Fruit fly (Drosophila melanogaster) whole organism, adult: ENCODE measurements around the gene CG42661.

Experiments used
- CG11617 ChIP-seq: fragments of 200-800 bp; sonication (Bioruptor generic); optimal IDR thresholded peaks from 2 replicates; lab custom pipeline; 2017; ENCODE audit warnings: mild to moderate bottlenecking, missing biosample characterization, missing genetic modification reagents, missing genetic modification characterization
- CG12768 ChIP-seq: fragments of 200-800 bp; sonication (Bioruptor generic); optimal IDR thresholded peaks from 2 replicates; lab custom pipeline; 2017; ENCODE audit warnings: missing biosample characterization, missing genetic modification characterization, mild to moderate bottlenecking, moderate library complexity, missing genetic modification reagents
- CG14711 ChIP-seq: fragments of 200-800 bp; sonication (Bioruptor generic); optimal IDR thresholded peaks from 2 replicates; lab custom pipeline; 2018; ENCODE audit warnings: missing biosample characterization, mild to moderate bottlenecking, missing genetic modification characterization, moderate library complexity
- CG1620 ChIP-seq: fragments of 200-800 bp; sonication (Bioruptor generic); optimal IDR thresholded peaks from 2 replicates; lab custom pipeline; 2016; ENCODE audit warnings: missing biosample characterization, missing genetic modification characterization
- CG33017 ChIP-seq: fragments of 200-800 bp; sonication (Bioruptor generic); optimal IDR thresholded peaks from 2 replicates; lab custom pipeline; 2018; ENCODE audit warnings: missing biosample characterization, mild to moderate bottlenecking, missing genetic modification characterization, moderate library complexity
- CG5204 ChIP-seq: fragments of 200-800 bp; sonication (Bioruptor generic); optimal IDR thresholded peaks from 2 replicates; lab custom pipeline; 2016; ENCODE audit warnings: missing biosample characterization, missing genetic modification characterization
- CG7045 ChIP-seq: fragments of 200-800 bp; sonication (Bioruptor generic); optimal IDR thresholded peaks from 2 replicates; lab custom pipeline; 2017; ENCODE audit warnings: missing biosample characterization, mild to moderate bottlenecking, missing genetic modification characterization
- CG7101 ChIP-seq: fragments of 200-800 bp; sonication (Bioruptor generic); optimal IDR thresholded peaks from 2 replicates; lab custom pipeline; 2018; ENCODE audit warnings: missing biosample characterization, mild to moderate bottlenecking, missing genetic modification characterization, moderate library complexity
- Clk ChIP-seq: fragments of 200-800 bp; sonication (Bioruptor generic); optimal IDR thresholded peaks from 2 replicates; lab custom pipeline; 2017; ENCODE audit warnings: missing biosample characterization, missing genetic modification characterization
- Crg-1 ChIP-seq: fragments of 200-800 bp; sonication (Bioruptor generic); optimal IDR thresholded peaks from 2 replicates; lab custom pipeline; 2016; ENCODE audit warnings: missing biosample characterization, missing genetic modification characterization
- Hr96 ChIP-seq: fragments of 200-800 bp; sonication (Bioruptor generic); optimal IDR thresholded peaks from 2 replicates; lab custom pipeline; 2016; ENCODE audit warnings: missing biosample characterization, missing genetic modification characterization
- Mnt ChIP-seq: fragments of 200-800 bp; sonication (Bioruptor generic); optimal IDR thresholded peaks from 2 replicates; lab custom pipeline; 2016; ENCODE audit warnings: missing biosample characterization, mild to moderate bottlenecking, missing genetic modification characterization
- bab1 ChIP-seq: fragments of 200-800 bp; sonication (Bioruptor generic); optimal IDR thresholded peaks from 3 replicates; lab custom pipeline; 2019; ENCODE audit warnings: missing biosample characterization, mild to moderate bottlenecking, missing genetic modification characterization, moderate library complexity
- cic ChIP-seq: fragments of 200-800 bp; sonication (Bioruptor generic); optimal IDR thresholded peaks from 2 replicates; lab custom pipeline; 2017; ENCODE audit warnings: missing biosample characterization, mild to moderate bottlenecking, missing genetic modification characterization, moderate library complexity
- cnc ChIP-seq, 2 experiments: fragments of >200 bp; optimal IDR thresholded peaks; 2 replicates each; lab custom pipeline; 2017
- kay ChIP-seq: fragments of 200-800 bp; sonication (Bioruptor generic); peaks from one replicate; lab custom pipeline; 2016; ENCODE audit warnings: missing biosample characterization, missing genetic modification characterization, borderline replicate concordance
- ovo ChIP-seq: fragments of 200-800 bp; sonication (Bioruptor generic); optimal IDR thresholded peaks from 2 replicates; lab custom pipeline; 2016; ENCODE audit warnings: missing biosample characterization, missing genetic modification characterization
- pad ChIP-seq: fragments of 200-800 bp; sonication (Bioruptor generic); optimal IDR thresholded peaks from 3 replicates; lab custom pipeline; 2017; ENCODE audit warnings: missing biosample characterization, missing genetic modification characterization, mild to moderate bottlenecking, moderate library complexity, missing genetic modification reagents
- tj ChIP-seq: fragments of 200-800 bp; sonication (Bioruptor generic); optimal IDR thresholded peaks from 3 replicates; lab custom pipeline; 2017; ENCODE audit warnings: missing biosample characterization, mild to moderate bottlenecking, missing genetic modification characterization, moderate library complexity
- toe ChIP-seq: fragments of 200-800 bp; sonication (Bioruptor generic); optimal IDR thresholded peaks from 2 replicates; lab custom pipeline; 2016; ENCODE audit warnings: missing biosample characterization, missing genetic modification characterization

CG42661 gene

DNA sequence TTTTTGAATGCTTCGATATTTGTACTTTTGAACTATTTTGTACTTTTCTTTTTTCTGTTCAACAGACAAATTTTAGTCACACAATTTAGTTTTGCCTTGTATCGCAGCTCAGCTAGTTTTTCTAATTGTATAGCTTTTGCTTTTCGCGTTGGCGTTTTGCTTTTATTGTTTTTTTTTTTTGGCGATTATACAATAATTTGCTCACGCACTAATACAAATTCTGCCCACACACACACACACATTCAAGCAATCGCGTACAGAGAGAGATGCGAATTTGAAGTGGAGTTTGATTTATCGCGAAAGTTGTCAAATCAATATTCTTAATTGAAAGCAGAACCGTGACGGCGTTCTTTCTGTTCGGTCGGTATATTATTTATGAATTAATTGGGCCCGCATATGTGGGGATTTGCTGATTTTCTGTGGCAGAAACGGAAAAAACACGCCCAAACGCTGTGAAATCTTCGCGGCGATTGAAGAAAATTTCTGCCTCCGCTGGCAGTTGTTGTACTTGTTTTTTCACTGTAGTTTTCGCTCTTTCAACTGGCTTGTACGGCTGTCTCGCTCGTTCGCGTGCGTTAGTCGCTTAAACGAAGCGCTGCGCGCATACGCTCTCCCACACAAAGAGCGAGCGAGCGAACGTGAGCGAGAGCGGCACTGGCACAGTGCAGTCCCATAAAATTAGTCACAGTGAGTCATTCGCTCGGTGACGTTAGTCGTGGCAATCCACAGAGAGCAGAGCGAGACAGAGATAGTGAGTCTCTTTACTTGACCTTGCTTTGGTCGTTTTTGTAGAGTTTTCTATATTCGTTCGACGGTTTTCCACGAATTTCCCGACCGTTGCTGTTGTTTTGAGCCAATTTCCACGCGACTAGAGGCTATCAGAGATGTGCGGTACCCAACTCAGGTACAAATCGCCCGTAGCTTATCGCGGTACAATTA is 30.3 kb upstream of the CG42661 start, which contains the start of gene Rac2:
TSS of gene Rac2 (minus strand) at position 476 of the 939 bp plus-strand sequence.
- TF ChIP-seq Hr96 (peak; percentile 48), CG5204 (no peak), Clk (peak; percentile 11), CG11617 (GFP tag; lab: Kevin White, UChicago) (peak; percentile 34), kay (GFP tag; lab: Kevin White, UChicago) (peak; percentile 100), bab1 (GFP tag; lab: Kevin White, UChicago) (peak; percentile 46), cnc (optimal IDR thresholded peaks at IDR 0.05; lab: Kevin White, UChicago) (no peak), tj (GFP tag; lab: Kevin White, UChicago) (peak; percentile 75), CG14711 (tag; lab: Kevin White, UChicago) (peak; percentile 19), pad (GFP tag; lab: Kevin White, UChicago) (peak; percentile 29), CG7045 (no peak), CG7101 (tag; lab: Kevin White, UChicago) (peak; percentile 41), CG12768 (GFP tag; lab: Kevin White, UChicago) (peak; percentile 4), cic (GFP tag; lab: Kevin White, UChicago) (peak; percentile 65), toe (peak; percentile 17), Crg-1 (GFP tag; lab: Kevin White, UChicago) (no peak), Mnt (GFP tag; lab: Kevin White, UChicago) (peak; percentile 46), CG1620 (GFP tag; lab: Kevin White, UChicago) (no peak), CG33017 (tag; lab: Kevin White, UChicago) (no peak), ovo (no peak)

DNA sequence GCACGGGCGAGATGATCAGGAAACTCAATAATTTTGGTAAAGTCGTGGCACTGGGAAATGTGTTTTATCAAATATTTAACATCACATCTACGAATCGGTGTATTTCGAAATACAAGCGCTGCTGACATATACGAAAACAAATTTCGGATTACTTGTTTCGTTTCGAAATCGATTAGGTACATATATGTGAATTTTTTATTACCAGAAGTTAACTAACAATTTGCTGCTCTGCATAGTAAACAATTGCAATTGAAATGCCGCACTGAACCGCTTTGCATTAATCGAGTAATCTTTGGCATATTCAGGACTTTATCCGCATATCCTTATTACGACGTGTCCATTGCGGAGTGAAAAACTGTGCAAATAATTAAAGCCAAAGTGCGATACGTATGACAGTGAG is 27.9 kb upstream of the CG42661 start, which contains the start of gene CG14835:
TSS of gene CG14835 (minus strand) at position 101 of the 400 bp plus-strand sequence.
- TF ChIP-seq CG5204: no peak
- TF ChIP-seq tj (GFP tag; lab: Kevin White, UChicago): no peak
- TF ChIP-seq Mnt (GFP tag; lab: Kevin White, UChicago): no peak
- TF ChIP-seq CG33017 (tag; lab: Kevin White, UChicago): no peak
- no peak for TF ChIP-seq CG14711 (tag; lab: Kevin White, UChicago)
- TF ChIP-seq CG7101 (tag; lab: Kevin White, UChicago): no peak
- TF ChIP-seq bab1 (GFP tag; lab: Kevin White, UChicago): no peak
- TF ChIP-seq cnc (optimal IDR thresholded peaks at IDR 0.05; lab: Kevin White, UChicago): no peak
- TF ChIP-seq kay (GFP tag; lab: Kevin White, UChicago): no peak
- no peak for TF ChIP-seq toe
- no peak for TF ChIP-seq CG7045

DNA sequence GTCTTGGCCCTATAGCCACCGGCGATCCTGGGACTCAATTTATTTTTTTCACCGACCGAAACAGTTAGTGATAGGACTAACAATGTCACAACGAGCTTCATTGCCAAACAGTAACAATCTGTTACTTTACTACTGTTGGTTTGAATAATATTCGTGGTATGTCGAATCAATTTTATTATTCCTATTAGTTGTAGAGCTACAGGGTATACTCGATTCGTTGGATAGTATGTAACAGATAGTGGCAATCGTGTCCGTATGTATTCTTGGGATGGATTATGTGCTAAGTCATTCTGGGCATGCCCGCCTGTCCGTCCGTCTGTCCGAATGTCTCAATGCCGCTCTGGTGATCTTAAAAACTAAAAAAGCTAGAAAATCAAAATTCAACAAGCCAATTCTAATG is 26.0 kb upstream of the CG42661 start, which contains the start of gene sphinx1:
TSS of gene sphinx1 (minus strand) at position 101 of the 400 bp plus-strand sequence.
- TF ChIP-seq cnc (optimal IDR thresholded peaks at IDR 0.05; lab: Kevin White, UChicago): no peak
- no peak for TF ChIP-seq bab1 (GFP tag; lab: Kevin White, UChicago)
- TF ChIP-seq kay (GFP tag; lab: Kevin White, UChicago): no peak
- TF ChIP-seq CG12768 (GFP tag; lab: Kevin White, UChicago): no peak
- no peak for TF ChIP-seq CG1620 (GFP tag; lab: Kevin White, UChicago)
- no peak for TF ChIP-seq Hr96
- TF ChIP-seq pad (GFP tag; lab: Kevin White, UChicago): no peak
- no peak for TF ChIP-seq toe
- TF ChIP-seq CG7045: no peak
- no peak for TF ChIP-seq ovo
- TF ChIP-seq Crg-1 (GFP tag; lab: Kevin White, UChicago): no peak
- TF ChIP-seq Clk: no peak
- TF ChIP-seq CG7101 (tag; lab: Kevin White, UChicago): no peak
- TF ChIP-seq cic (GFP tag; lab: Kevin White, UChicago): no peak
- no peak for TF ChIP-seq Mnt (GFP tag; lab: Kevin White, UChicago)
- TF ChIP-seq CG14711 (tag; lab: Kevin White, UChicago): no peak

- TF ChIP-seq toe (no peak), Clk (no peak), bab1 (GFP tag; lab: Kevin White, UChicago) (no peak), CG12768 (GFP tag; lab: Kevin White, UChicago) (no peak), CG7045 (no peak), CG33017 (tag; lab: Kevin White, UChicago) (no peak), Mnt (GFP tag; lab: Kevin White, UChicago) (no peak), CG5204 (no peak)
Observed at dm6 chr3L:7440633-7441032, 24.7 kb upstream of the CG42661 start, which contains the start of gene sphinx2. sphinx2 (minus strand) TSS chr3L:7440733.

dm6 chr3L:7449097-7449496 is 16.2 kb upstream of the CG42661 start:
- no peak for TF ChIP-seq CG5204
- TF ChIP-seq CG7045: no peak
- no peak for TF ChIP-seq kay (GFP tag; lab: Kevin White, UChicago)
- no peak for TF ChIP-seq tj (GFP tag; lab: Kevin White, UChicago)
- no peak for TF ChIP-seq Hr96
- no peak for TF ChIP-seq Clk
- TF ChIP-seq toe: no peak
- TF ChIP-seq CG12768 (GFP tag; lab: Kevin White, UChicago): no peak
- TF ChIP-seq CG7101 (tag; lab: Kevin White, UChicago): no peak
- no peak for TF ChIP-seq bab1 (GFP tag; lab: Kevin White, UChicago)
- TF ChIP-seq Crg-1 (GFP tag; lab: Kevin White, UChicago): no peak
- TF ChIP-seq ovo: no peak
- TF ChIP-seq cic (GFP tag; lab: Kevin White, UChicago): no peak
- TF ChIP-seq CG33017 (tag; lab: Kevin White, UChicago): no peak
- no peak for TF ChIP-seq CG14711 (tag; lab: Kevin White, UChicago)
- TF ChIP-seq CG1620 (GFP tag; lab: Kevin White, UChicago): no peak
- TF ChIP-seq cnc (optimal IDR thresholded peaks at IDR 0.05; lab: Kevin White, UChicago): no peak
- TF ChIP-seq CG11617 (GFP tag; lab: Kevin White, UChicago): no peak
- no peak for TF ChIP-seq Mnt (GFP tag; lab: Kevin White, UChicago)
- TF ChIP-seq pad (GFP tag; lab: Kevin White, UChicago): no peak
